Worm (Caenorhabditis elegans) whole organism, L3 larva: ENCODE measurements around the gene fip-1.

ENCODE experiments used
- aly-2 ChIP-seq: fragments of 150-350 bp; optimal IDR thresholded peaks from 2 replicates; lab custom pipeline; 2014; ENCODE audit warnings: missing biosample characterization, missing genetic modification characterization
- ama-1 ChIP-seq: fragments of 150-350 bp; optimal IDR thresholded peaks from 2 replicates; lab custom pipeline; 2018
- ceh-28 ChIP-seq: fragments of 150-350 bp; optimal IDR thresholded peaks from 2 replicates; lab custom pipeline; 2014; ENCODE audit warnings: missing biosample characterization, missing genetic modification reagents, missing genetic modification characterization
- ceh-82 ChIP-seq: fragments of 150-350 bp; optimal IDR thresholded peaks from 2 replicates; lab custom pipeline; 2014; ENCODE audit warnings: missing biosample characterization, missing genetic modification characterization
- ceh-9 ChIP-seq: sonication (generic microtip); optimal IDR thresholded peaks from 2 replicates; lab custom pipeline; 2018; ENCODE audit warnings: missing biosample characterization, missing genetic modification characterization
- egl-5 ChIP-seq: fragments of 150-350 bp; optimal IDR thresholded peaks from 2 replicates; lab custom pipeline; 2017; ENCODE audit warnings: missing biosample characterization, missing genetic modification reagents, missing genetic modification characterization, inconsistent platforms
- elt-1 ChIP-seq: fragments of 150-350 bp; optimal IDR thresholded peaks from 2 replicates; lab custom pipeline; 2014; ENCODE audit warnings: missing biosample characterization, missing genetic modification characterization
- elt-3 ChIP-seq, 3 experiments: fragments of 150-350 bp in 1 of 3; sonication (generic microtip) in 2 of 3; optimal IDR thresholded peaks; 2 replicates in 2 of 3; 4 replicates in 1 of 3; lab custom pipeline; 2014 to 2017; ENCODE audit warnings: missing biosample characterization in 3 of 3, missing genetic modification characterization in 3 of 3
- eor-1 ChIP-seq, 2 experiments: fragments of 150-350 bp; optimal IDR thresholded peaks; 2 replicates each; lab custom pipeline; 2014 to 2018; ENCODE audit warnings: missing biosample characterization in 2 of 2, missing genetic modification characterization in 2 of 2
- fkh-2 ChIP-seq: fragments of 150-350 bp; optimal IDR thresholded peaks from 2 replicates; lab custom pipeline; 2014; ENCODE audit warnings: missing biosample characterization, missing genetic modification reagents, missing genetic modification characterization
- fos-1 ChIP-seq: fragments of 150-350 bp; optimal IDR thresholded peaks from 2 replicates; lab custom pipeline; 2014; ENCODE audit warnings: missing biosample characterization, missing genetic modification characterization
- lin-15B ChIP-seq: fragments of 150-350 bp; optimal IDR thresholded peaks from 2 replicates; lab custom pipeline; 2014; ENCODE audit warnings: missing biosample characterization, missing genetic modification characterization
- lin-39 ChIP-seq: fragments of 150-350 bp; optimal IDR thresholded peaks from 2 replicates; lab custom pipeline; 2018; ENCODE audit warnings: missing biosample characterization, missing genetic modification reagents, missing genetic modification characterization
- lsy-12 ChIP-seq: sonication (generic microtip); optimal IDR thresholded peaks from 2 replicates; lab custom pipeline; 2016; ENCODE audit warnings: mild to moderate bottlenecking, missing genetic modification characterization, missing compliant biosample characterization
- mdl-1 ChIP-seq: fragments of 150-350 bp; optimal IDR thresholded peaks from 2 replicates; lab custom pipeline; 2014; ENCODE audit warnings: missing biosample characterization, missing genetic modification characterization
- nfya-1 ChIP-seq: sonication (generic microtip); optimal IDR thresholded peaks from 2 replicates; lab custom pipeline; 2017; ENCODE audit warnings: missing genetic modification characterization, mild to moderate bottlenecking, missing compliant biosample characterization, antibody characterized with exemption, moderate library complexity; ENCODE audit not compliant: insufficient read depth
- nhr-11 ChIP-seq: fragments of 150-350 bp; optimal IDR thresholded peaks from 2 replicates; lab custom pipeline; 2014; ENCODE audit warnings: missing biosample characterization, missing genetic modification characterization
- nhr-12 ChIP-seq: fragments of 150-350 bp; optimal IDR thresholded peaks from 2 replicates; lab custom pipeline; 2014; ENCODE audit warnings: missing biosample characterization, missing genetic modification characterization
- nhr-23 ChIP-seq: fragments of 150-350 bp; optimal IDR thresholded peaks from 2 replicates; lab custom pipeline; 2014; ENCODE audit warnings: missing biosample characterization, missing genetic modification reagents, missing genetic modification characterization
- nhr-25 ChIP-seq: sonication (generic microtip); optimal IDR thresholded peaks from 2 replicates; lab custom pipeline; 2017; ENCODE audit warnings: missing biosample characterization, missing genetic modification characterization
- nhr-43 ChIP-seq: sonication (generic microtip); optimal IDR thresholded peaks from 2 replicates; lab custom pipeline; 2016; ENCODE audit warnings: mild to moderate bottlenecking, missing genetic modification characterization, missing compliant biosample characterization; ENCODE audit not compliant: poor library complexity, severe bottlenecking
- nhr-67 ChIP-seq: fragments of 150-350 bp; optimal IDR thresholded peaks from 2 replicates; lab custom pipeline; 2014; ENCODE audit warnings: missing biosample characterization, missing genetic modification characterization
- nhr-76 ChIP-seq: fragments of 150-350 bp; sonication (generic microtip); optimal IDR thresholded peaks from 5 replicates; lab custom pipeline; 2014; ENCODE audit warnings: missing biosample characterization, missing genetic modification characterization
- nhr-77 ChIP-seq: fragments of 150-350 bp; optimal IDR thresholded peaks from 2 replicates; lab custom pipeline; 2014; ENCODE audit warnings: missing biosample characterization, missing genetic modification characterization
- pha-4 ChIP-seq: fragments of 150-350 bp; optimal IDR thresholded peaks from 2 replicates; lab custom pipeline; 2014; ENCODE audit warnings: missing biosample characterization, missing genetic modification reagents, missing genetic modification characterization
- pqm-1 ChIP-seq: fragments of 150-350 bp; optimal IDR thresholded peaks from 2 replicates; lab custom pipeline; 2017; ENCODE audit warnings: missing biosample characterization, missing genetic modification characterization, inconsistent platforms
- snpc-4 ChIP-seq: fragments of 150-350 bp; optimal IDR thresholded peaks from 2 replicates; lab custom pipeline; 2014; ENCODE audit warnings: missing biosample characterization, missing genetic modification characterization
- unc-39 ChIP-seq: sonication (generic microtip); optimal IDR thresholded peaks from 4 replicates; lab custom pipeline; 2017; ENCODE audit warnings: missing biosample characterization, missing genetic modification characterization
- zag-1 ChIP-seq: fragments of 150-350 bp; optimal IDR thresholded peaks from 2 replicates; lab custom pipeline; 2014; ENCODE audit warnings: missing biosample characterization, missing genetic modification characterization

Gene fip-1

DNA sequence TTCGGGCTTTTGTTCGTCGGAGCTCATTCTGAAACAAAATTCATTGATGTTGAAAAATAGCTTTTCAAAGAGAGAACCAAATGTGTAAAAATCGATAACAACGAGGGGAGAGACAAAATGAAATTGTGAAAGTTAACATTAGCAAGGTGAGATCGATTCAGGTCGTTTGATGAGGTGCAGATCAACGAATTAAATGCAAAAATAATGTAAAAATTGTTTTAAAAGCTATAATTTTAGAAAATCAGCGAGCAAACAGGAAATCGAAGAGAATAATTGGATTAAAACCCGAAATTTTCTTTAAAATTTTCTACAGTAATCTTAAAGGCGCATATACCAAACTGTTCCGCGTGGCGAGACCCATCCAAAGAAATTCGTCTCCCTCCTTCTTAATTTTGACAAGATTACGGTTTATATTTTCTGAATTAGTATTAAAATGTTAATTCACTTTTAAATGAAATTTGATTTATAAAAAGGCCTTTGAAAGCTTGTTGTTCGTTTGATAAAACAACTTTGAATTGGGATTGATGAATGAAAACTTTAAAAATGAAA is 21.1 kb upstream of the fip-1 start, which contains the start of gene C13G5.2:
Gene C13G5.2, minus strand, starts transcription at position 51 of the 549 bp plus-strand sequence.
- no peak for TF ChIP-seq ceh-82 (tag; lab: Kevin White, UChicago)
- TF ChIP-seq ama-1: no peak
- TF ChIP-seq nhr-67 (tag; lab: Kevin White, UChicago): no peak
- TF ChIP-seq fos-1 (tag; lab: Kevin White, UChicago): no peak
- no peak for TF ChIP-seq nhr-43 (tag; lab: Kevin White, UChicago)
- no peak for TF ChIP-seq nhr-77 (tag; lab: Kevin White, UChicago)
- no peak for TF ChIP-seq aly-2
- no peak for TF ChIP-seq egl-5
- TF ChIP-seq nhr-23 (tag; lab: Kevin White, UChicago): no peak
- no peak for TF ChIP-seq nhr-11 (tag; lab: Kevin White, UChicago)
- no peak for TF ChIP-seq unc-39
- no peak for TF ChIP-seq fkh-2
- TF ChIP-seq mdl-1 (tag; lab: Kevin White, UChicago): no peak

DNA sequence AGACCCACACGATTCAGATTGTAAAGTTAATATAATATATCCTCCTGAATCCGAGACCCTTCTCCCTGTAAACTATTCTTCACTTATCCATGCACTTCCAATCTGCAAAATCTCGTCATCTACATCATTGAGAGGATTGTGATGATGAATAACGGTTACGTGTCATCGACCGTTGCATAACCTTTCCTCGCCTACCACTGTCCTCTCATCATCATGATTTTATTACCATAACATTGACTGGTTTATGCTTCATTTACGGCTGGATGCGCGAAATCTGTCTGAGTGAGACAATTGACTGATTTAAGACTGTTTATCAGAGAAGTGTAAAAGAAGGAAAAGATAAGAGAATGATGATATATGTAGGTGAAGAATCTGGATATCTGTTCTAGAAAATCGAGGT is 19.3 kb upstream of the fip-1 start:
- TF ChIP-seq nhr-12 (tag; lab: Kevin White, UChicago) (no peak), elt-3 (tag; optimal IDR thresholded peaks at IDR 0.05; lab: Kevin White, UChicago) (no peak), eor-1 (tag; optimal IDR thresholded peaks at IDR 0.05; lab: Kevin White, UChicago) (no peak), ceh-9 (tag; lab: Kevin White, UChicago) (no peak), nhr-23 (tag; lab: Kevin White, UChicago) (no peak), pqm-1 (tag; lab: Kevin White, UChicago) (no peak), ceh-28 (tag; lab: Kevin White, UChicago) (no peak), nhr-76 (no peak), egl-5 (no peak), lsy-12 (tag; lab: Kevin White, UChicago) (no peak)

DNA sequence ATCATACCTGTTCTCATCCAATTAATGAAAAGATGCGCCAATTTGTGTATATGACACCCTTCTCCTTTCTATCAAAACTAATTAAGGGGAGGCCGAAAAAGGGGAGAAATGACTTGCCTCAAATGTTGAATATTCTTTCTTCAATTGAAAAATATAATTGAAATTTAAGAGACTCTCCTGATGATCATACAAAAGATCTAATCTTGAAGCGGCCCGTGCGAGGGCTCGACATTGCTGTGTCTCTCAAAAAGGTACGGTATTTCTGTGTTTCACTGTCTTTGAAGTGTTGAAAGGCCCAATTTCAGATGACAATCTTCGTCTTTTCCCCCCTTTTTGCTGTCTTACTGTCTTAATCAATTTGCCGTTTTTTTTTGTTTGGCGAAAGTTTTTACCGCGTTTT is 18.5 kb upstream of the fip-1 start:
- TF ChIP-seq unc-39 (no peak), elt-1 (tag; lab: Kevin White, UChicago) (peak; percentile 94), nhr-23 (tag; lab: Kevin White, UChicago) (peak; percentile 30), nhr-25 (peak; percentile 42), nfya-1 (peak; percentile 87)

DNA sequence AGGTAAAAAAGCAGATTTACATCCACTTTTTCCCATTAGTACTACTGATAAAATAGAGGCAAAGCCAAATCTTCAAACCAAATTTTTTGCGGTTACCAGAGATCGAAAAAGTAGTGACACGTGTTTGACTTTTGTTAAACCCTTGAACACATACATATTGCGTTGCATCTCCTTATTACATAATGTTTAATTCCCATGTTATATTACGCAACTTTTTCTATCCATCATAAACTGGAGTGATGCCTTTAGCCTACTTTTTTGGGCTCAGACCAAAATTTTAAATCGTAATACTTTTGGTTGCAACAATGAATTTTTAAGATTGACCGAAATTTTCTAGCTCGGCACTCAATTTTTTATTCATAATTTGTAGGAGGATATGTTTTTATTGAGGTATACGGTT is 17.6 kb upstream of the fip-1 start:
- TF ChIP-seq nhr-12 (tag; lab: Kevin White, UChicago) (no peak), lin-15B (tag; lab: Kevin White, UChicago) (no peak)

DNA sequence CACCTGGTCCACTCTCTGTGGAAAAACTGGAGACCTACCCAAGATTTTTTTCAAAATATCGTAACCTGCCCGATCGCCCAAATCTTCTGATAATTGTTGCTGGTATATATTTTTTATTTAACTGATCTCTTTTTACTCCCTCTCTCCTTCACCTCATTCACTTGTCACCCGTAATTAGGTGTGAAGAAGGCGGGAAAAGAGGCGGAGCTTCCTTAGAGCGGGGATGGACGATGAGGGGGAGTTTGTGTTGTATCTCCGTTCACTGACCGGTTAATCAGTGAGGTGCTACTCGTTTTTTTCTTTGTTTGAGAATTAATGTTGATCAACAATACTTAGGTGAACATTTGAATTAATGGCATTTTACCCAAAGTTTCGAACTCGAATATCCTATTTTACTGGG is 17.1 kb upstream of the fip-1 start, which contains the start of gene ceh-16:
Gene ceh-16, plus strand, starts transcription at position 301 of the 400 bp plus-strand sequence.
- TF ChIP-seq fos-1 (tag; lab: Kevin White, UChicago) (no peak), nhr-43 (tag; lab: Kevin White, UChicago) (no peak), ceh-82 (tag; lab: Kevin White, UChicago) (no peak), zag-1 (tag; lab: Kevin White, UChicago) (no peak), pha-4 (no peak), nhr-11 (tag; lab: Kevin White, UChicago) (no peak)
- TF ChIP-seq, all 47 proteins: peak for 0

DNA sequence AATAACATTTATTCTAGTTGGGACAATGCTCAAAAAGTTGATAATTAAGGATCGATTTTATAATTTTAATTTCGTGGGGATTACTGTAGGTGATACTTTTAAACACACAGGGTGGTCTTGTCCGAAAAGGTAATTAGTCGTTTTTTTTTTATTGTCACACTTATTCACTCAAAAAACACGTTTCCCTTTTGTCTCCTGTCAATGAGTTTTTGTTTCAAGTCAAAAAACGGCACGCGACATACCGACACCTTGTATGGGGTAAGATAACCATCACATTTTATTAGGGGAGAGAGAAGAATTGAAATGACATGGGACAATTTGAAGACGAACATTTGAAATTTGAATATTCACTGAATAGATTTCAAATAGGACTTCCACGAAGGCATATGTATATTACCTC is 14.4 kb upstream of the fip-1 start:
- TF ChIP-seq elt-1 (tag; lab: Kevin White, UChicago): peak; percentile 16
- no peak for TF ChIP-seq ama-1
- TF ChIP-seq nhr-25: peak; percentile 57

DNA sequence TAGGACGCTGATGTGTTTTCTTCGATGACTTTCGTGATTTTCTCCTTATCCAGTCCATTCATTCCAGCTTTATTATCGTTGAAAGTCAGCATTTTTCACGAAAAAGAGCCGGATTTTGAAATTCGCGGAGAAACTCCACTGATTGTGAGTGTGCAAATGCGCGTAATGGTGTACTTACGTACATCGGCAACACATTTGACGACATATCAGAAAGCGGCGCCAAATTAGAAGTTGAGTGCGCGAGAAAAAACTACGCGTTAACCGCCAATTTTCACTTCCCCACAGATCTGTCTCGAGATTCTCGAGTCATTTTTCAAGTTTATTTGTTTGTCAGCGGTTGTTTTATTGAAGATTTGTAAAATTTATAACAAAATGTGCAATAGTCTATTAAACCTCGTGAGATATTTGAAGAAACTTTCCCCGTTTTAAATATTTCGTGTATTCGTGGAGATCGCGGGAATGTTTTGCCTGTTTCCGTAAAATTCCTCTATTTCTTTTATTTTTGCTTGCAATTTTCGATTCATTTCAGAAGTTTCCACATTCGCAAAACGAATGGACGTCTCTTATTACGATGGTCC is 11.1 kb upstream of the fip-1 start, which contains the start of the genes polk-1 and gpr-1:
Gene polk-1, minus strand, starts transcription at position 186 of the 578 bp plus-strand sequence.
Gene gpr-1, plus strand, starts transcription at position 528 of the 578 bp plus-strand sequence.
- no peak for TF ChIP-seq snpc-4
- peak; percentile 6 for TF ChIP-seq lin-39 (tag; lab: Kevin White, UChicago)
- peak; percentile 36 for TF ChIP-seq nfya-1
- TF ChIP-seq lin-15B (tag; lab: Kevin White, UChicago): peak; percentile 57
